Worm (Caenorhabditis elegans): ENCODE results near the gene F02E8.4.

Gene F02E8.4

DNA sequence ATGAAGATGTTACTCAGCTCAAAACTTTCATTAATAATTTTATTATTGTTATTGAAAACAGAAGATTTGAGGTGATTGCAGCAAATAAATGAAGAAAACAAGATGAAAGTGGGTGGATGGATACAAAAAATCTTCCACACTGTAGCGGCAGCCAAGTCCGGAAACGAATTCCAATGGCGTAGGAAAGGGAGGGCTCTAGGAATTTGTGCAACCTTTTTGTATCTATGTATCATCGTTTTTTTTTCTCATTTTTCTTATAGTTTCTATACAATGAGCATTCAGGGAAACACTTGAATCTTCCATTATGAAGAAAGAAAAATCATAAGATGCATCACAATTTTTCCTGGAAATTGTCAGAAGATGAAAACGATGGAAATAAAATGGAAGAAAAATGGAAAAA, 46.6 kb downstream of the F02E8.4 start:
- TF ChIP-seq tbx-37 (GFP tag; conservative IDR thresholded peaks at IDR 0.05) (no peak), hmbx-1 (tag; optimal IDR thresholded peaks at IDR 0.05) (no peak), aly-1 (tag; optimal IDR thresholded peaks at IDR 0.05) (no peak), B0310.2 (tag; optimal IDR thresholded peaks at IDR 0.05) (no peak), ets-7 (tag; optimal IDR thresholded peaks at IDR 0.05) (no peak), ama-1 (optimal IDR thresholded peaks at IDR 0.05) (no peak), ceh-13 (GFP tag; optimal IDR thresholded peaks at IDR 0.05) (no peak), flt-1 (GFP tag; IDR thresholded peaks at IDR 0.05) (no peak), tra-4 (tag; optimal IDR thresholded peaks at IDR 0.05) (no peak), tbx-11 (GFP tag; IDR thresholded peaks at IDR 0.05) (no peak), pes-1 (GFP tag; IDR thresholded peaks at IDR 0.05) (no peak), sea-1 (GFP tag; conservative IDR thresholded peaks at IDR 0.05) (no peak), hmg-4 (GFP tag; optimal IDR thresholded peaks at IDR 0.05) (no peak), hnd-1 (tag; optimal IDR thresholded peaks at IDR 0.05) (no peak), ceh-36 (tag; optimal IDR thresholded peaks at IDR 0.05) (no peak), scrt-1 (GFP tag; IDR thresholded peaks at IDR 0.05) (no peak)

DNA sequence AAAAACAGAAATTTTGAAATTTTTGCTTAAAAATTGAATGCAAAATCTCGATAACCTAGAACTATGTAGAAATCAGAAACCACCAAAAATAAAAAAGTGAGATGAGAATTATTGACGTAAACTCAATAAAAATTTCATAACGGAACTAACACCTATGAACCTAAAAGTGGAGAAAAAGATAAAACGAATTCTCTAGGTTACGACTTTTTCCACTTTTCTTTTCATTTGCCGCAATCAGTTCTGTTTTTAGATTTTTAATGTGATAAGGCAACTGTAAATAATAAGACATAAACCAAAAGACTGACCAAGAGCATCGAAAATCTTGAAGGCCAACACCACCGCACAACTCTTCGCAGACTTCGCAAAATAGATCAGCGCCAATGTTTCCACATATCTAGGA, 48.1 kb downstream of the F02E8.4 start:
- no peak for TF ChIP-seq hnd-1 (tag; optimal IDR thresholded peaks at IDR 0.05)
- TF ChIP-seq F13C5.2 (tag; optimal IDR thresholded peaks at IDR 0.05): no peak
- TF ChIP-seq tbx-11 (GFP tag; IDR thresholded peaks at IDR 0.05): no peak
- no peak for TF ChIP-seq scrt-1 (GFP tag; IDR thresholded peaks at IDR 0.05)
- TF ChIP-seq hmbx-1 (tag; optimal IDR thresholded peaks at IDR 0.05): no peak
- TF ChIP-seq tbx-37 (GFP tag; conservative IDR thresholded peaks at IDR 0.05): no peak
- TF ChIP-seq ets-7 (tag; optimal IDR thresholded peaks at IDR 0.05): no peak
- TF ChIP-seq sea-1 (GFP tag; conservative IDR thresholded peaks at IDR 0.05): no peak
- TF ChIP-seq ceh-36 (tag; optimal IDR thresholded peaks at IDR 0.05): no peak
- TF ChIP-seq aly-1 (tag; optimal IDR thresholded peaks at IDR 0.05): no peak
- no peak for TF ChIP-seq B0310.2 (tag; optimal IDR thresholded peaks at IDR 0.05)
- TF ChIP-seq pes-1 (GFP tag; IDR thresholded peaks at IDR 0.05): no peak
- no peak for TF ChIP-seq ceh-13 (GFP tag; optimal IDR thresholded peaks at IDR 0.05)
- TF ChIP-seq hmg-4 (GFP tag; optimal IDR thresholded peaks at IDR 0.05): no peak
- TF ChIP-seq flt-1 (GFP tag; IDR thresholded peaks at IDR 0.05): no peak
- no peak for TF ChIP-seq tra-4 (tag; optimal IDR thresholded peaks at IDR 0.05)
- no peak for TF ChIP-seq ama-1 (optimal IDR thresholded peaks at IDR 0.05)

DNA sequence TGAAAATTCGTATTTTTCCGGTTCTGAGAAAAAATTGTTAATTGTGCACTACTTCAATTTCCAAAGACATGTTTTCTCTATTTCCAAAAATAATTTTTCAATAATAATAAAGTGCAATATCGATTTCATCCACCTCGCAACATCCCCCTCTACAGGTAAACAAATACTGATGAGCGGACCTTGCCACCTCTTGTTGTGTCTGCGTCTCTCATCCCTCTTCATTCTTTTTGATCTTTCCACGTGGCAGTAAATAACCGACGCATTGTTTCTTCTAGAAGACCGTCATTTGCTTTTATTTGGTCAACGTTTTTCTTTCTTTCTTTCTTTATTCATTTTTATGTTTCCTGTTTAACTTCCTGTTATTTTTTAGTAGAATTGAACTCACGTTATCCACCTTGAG, 49.3 kb downstream of the F02E8.4 start:
- TF ChIP-seq sea-1 (GFP tag; conservative IDR thresholded peaks at IDR 0.05) (no peak), hmbx-1 (tag; optimal IDR thresholded peaks at IDR 0.05) (no peak), scrt-1 (GFP tag; IDR thresholded peaks at IDR 0.05) (no peak), pes-1 (GFP tag; IDR thresholded peaks at IDR 0.05) (no peak), F13C5.2 (tag; optimal IDR thresholded peaks at IDR 0.05) (no peak)

DNA sequence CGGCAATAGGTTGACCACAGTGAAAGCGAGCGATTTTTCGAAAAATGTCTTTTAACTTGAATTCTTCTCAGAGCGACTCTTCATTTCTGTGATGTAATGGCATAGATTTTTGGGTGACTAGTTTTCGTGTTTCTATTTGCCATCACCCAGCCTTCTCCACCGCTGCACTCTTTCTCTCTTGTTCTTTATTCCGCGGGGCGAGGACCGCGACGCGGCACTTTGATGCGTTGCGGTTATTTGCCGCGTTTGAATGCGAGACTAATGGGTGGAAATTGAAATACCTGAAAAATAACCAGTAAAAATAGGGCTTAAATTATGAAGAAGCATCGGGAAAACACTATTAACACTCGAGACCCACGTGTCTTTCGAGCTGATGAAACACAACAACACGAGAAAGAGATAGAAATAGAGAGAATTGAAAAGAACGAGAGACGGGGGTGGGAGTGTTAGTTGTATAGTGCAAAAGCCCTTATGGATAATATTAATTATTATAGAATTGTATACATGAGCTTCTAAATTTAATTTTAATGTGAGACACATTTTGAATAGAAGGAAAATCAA, 50.3 kb downstream of the F02E8.4 start, which contains the start of gene dgk-2:
Gene dgk-2, minus strand, starts transcription at position 281 of the 561 bp plus-strand sequence.
- TF ChIP-seq ets-7 (tag; optimal IDR thresholded peaks at IDR 0.05) (no peak), scrt-1 (GFP tag; IDR thresholded peaks at IDR 0.05) (no peak), ama-1 (optimal IDR thresholded peaks at IDR 0.05) (no peak), hmg-4 (GFP tag; optimal IDR thresholded peaks at IDR 0.05) (peak; percentile 25), tra-4 (tag; optimal IDR thresholded peaks at IDR 0.05) (no peak), ceh-36 (tag; optimal IDR thresholded peaks at IDR 0.05) (no peak), sea-1 (GFP tag; conservative IDR thresholded peaks at IDR 0.05) (peak; percentile 51; the same call in 1 of the 2 replicates), F13C5.2 (tag; optimal IDR thresholded peaks at IDR 0.05) (peak; percentile 49), pes-1 (GFP tag; IDR thresholded peaks at IDR 0.05) (no peak), flt-1 (GFP tag; IDR thresholded peaks at IDR 0.05) (no peak)

All from whole organism, early embryonic.